Fruit fly (Drosophila melanogaster): ENCODE data around the gene wkd.

Gene wkd

dm6 chr3R:11619709-11620409, 38.5 kb downstream of the wkd start, which contains the start of the genes Jupiter and CG14710 (continued):
- peak; percentile 90 for TF ChIP-seq Antp (GFP tag; optimal IDR thresholded peaks at IDR 0.05)
- TF ChIP-seq lov (optimal IDR thresholded peaks at IDR 0.05) = no peak
- 0 out of 3 replicates have a peak, but pooled peaks have one; percentile 60 for TF ChIP-seq lov (GFP tag; IDR thresholded peaks at IDR 0.05)
- TF ChIP-seq zfh2 (GFP tag; optimal IDR thresholded peaks at IDR 0.05) = peak; percentile 85
- no peak for TF ChIP-seq wek (GFP tag; optimal IDR thresholded peaks at IDR 0.05)
- no peak for TF ChIP-seq Hey (tag; optimal IDR thresholded peaks at IDR 0.05)
- peak; percentile 50 for TF ChIP-seq CG3163 (GFP tag; optimal IDR thresholded peaks at IDR 0.05)
- TF ChIP-seq CG11398 (GFP tag; optimal IDR thresholded peaks at IDR 0.05) = peak; percentile 4
- peak; percentile 43 for TF ChIP-seq twi (tag; optimal IDR thresholded peaks at IDR 0.05)
- peak; percentile 65 for TF ChIP-seq cas (GFP tag; IDR thresholded peaks at IDR 0.05)
- peak; percentile 20 for TF ChIP-seq tap (tag; optimal IDR thresholded peaks at IDR 0.05)
- no peak for TF ChIP-seq CG9727 (GFP tag; optimal IDR thresholded peaks at IDR 0.05)
- TF ChIP-seq dpn (GFP tag; optimal IDR thresholded peaks at IDR 0.05) = peak; percentile 80 to 83
- no peak for TF ChIP-seq pb (GFP tag; optimal IDR thresholded peaks at IDR 0.05)
- TF ChIP-seq cato (GFP tag; optimal IDR thresholded peaks at IDR 0.05; ENCODE audit: borderline replicate concordance) = peak; percentile 33
- no peak for TF ChIP-seq HLH4C (GFP tag; IDR thresholded peaks at IDR 0.05; ENCODE audit: partially characterized antibody)
- no peak for TF ChIP-seq CG11695 (GFP tag; IDR thresholded peaks at IDR 0.05)
- peak; percentile 36 for TF ChIP-seq CG16815 (GFP tag; optimal IDR thresholded peaks at IDR 0.05)
- no peak for TF ChIP-seq salm (tag; optimal IDR thresholded peaks at IDR 0.05)
- peak; percentile 83 for TF ChIP-seq CG7786 (GFP tag; optimal IDR thresholded peaks at IDR 0.05)
- TF ChIP-seq CG12769 (tag; optimal IDR thresholded peaks at IDR 0.05) = peak; percentile 72
- TF ChIP-seq zf30C (GFP tag; optimal IDR thresholded peaks at IDR 0.05) = peak; percentile 13
- no peak for TF ChIP-seq MTF-1 (GFP tag; optimal IDR thresholded peaks at IDR 0.05; ENCODE audit: borderline replicate concordance)
- TF ChIP-seq ash1 (GFP tag; optimal IDR thresholded peaks at IDR 0.05) = no peak
- peak; percentile 86 for TF ChIP-seq Xbp1 (GFP tag; optimal IDR thresholded peaks at IDR 0.05)
- peak; percentile 63 for TF ChIP-seq CG34376 (GFP tag; optimal IDR thresholded peaks at IDR 0.05)
- peak; percentile 88 for TF ChIP-seq Myb (GFP tag; optimal IDR thresholded peaks at IDR 0.05)
- peak; percentile 60 for TF ChIP-seq Jarid2 (GFP tag; optimal IDR thresholded peaks at IDR 0.05)
- TF ChIP-seq E2f1 (GFP tag; IDR thresholded peaks at IDR 0.05) = peak; percentile 41; the same call in 1 of the 2 replicates
- no peak for TF ChIP-seq CG2199 (GFP tag; IDR thresholded peaks at IDR 0.05)
- TF ChIP-seq dysf (GFP tag; IDR thresholded peaks at IDR 0.05) = peak; percentile 65
- peak; percentile 69 for TF ChIP-seq slp2 (GFP tag; optimal IDR thresholded peaks at IDR 0.05)
- no peak for TF ChIP-seq sim (GFP tag; IDR thresholded peaks at IDR 0.05)
- TF ChIP-seq Doc3 (GFP tag; IDR thresholded peaks at IDR 0.05; ENCODE audit: partially characterized antibody) = no peak
- TF ChIP-seq br (optimal IDR thresholded peaks at IDR 0.05) = no peak
- TF ChIP-seq NC2β (GFP tag; optimal IDR thresholded peaks at IDR 0.05) = peak; percentile 87
- no peak for TF ChIP-seq psq (GFP tag; optimal IDR thresholded peaks at IDR 0.05)
- peak; percentile 97 for TF ChIP-seq Med (GFP tag)
- peak; percentile 55 for TF ChIP-seq CG7839 (tag; optimal IDR thresholded peaks at IDR 0.05)
- TF ChIP-seq Abd-B (GFP tag; optimal IDR thresholded peaks at IDR 0.05) = peak; percentile 48
- peak; percentile 20 for TF ChIP-seq CG3995 (GFP tag; optimal IDR thresholded peaks at IDR 0.05)
- TF ChIP-seq NK7.1 (GFP tag; optimal IDR thresholded peaks at IDR 0.05) = peak; percentile 32
- no peak for TF ChIP-seq Hr78 (GFP tag; optimal IDR thresholded peaks at IDR 0.05)
- peak; percentile 68 for TF ChIP-seq CG13424 (tag; optimal IDR thresholded peaks at IDR 0.05)
- TF ChIP-seq en (GFP tag; optimal IDR thresholded peaks at IDR 0.05) = peak; percentile 6
- TF ChIP-seq dmrt11E (tag; optimal IDR thresholded peaks at IDR 0.05) = peak; percentile 53
- TF ChIP-seq schlank (tag; optimal IDR thresholded peaks at IDR 0.05) = peak; percentile 28
- peak; percentile 69 for TF ChIP-seq Hr3 (GFP tag; optimal IDR thresholded peaks at IDR 0.05)
- TF ChIP-seq CG10321 (GFP tag; IDR thresholded peaks at IDR 0.05) = no peak
- TF ChIP-seq pum (GFP tag; optimal IDR thresholded peaks at IDR 0.05) = peak; percentile 75

All from whole organism, embryonic.